Worm (Caenorhabditis elegans): ENCODE results near the gene R155.3.
A peak's percentile ranks its signal among the peaks of the same experiment; 100 is the strongest.

- TF ChIP-seq ceh-82 (tag; optimal IDR thresholded peaks at IDR 0.05) (no peak), hmg-1.1 (GFP tag; IDR thresholded peaks at IDR 0.05) (peak; percentile 96), nhr-76 (tag; optimal IDR thresholded peaks at IDR 0.05) (peak; percentile 89), attf-4 (tag; optimal IDR thresholded peaks at IDR 0.05) (no peak)
These were observed 51.4 kb downstream of the R155.3 start for ce11 chrIII:1925048-1925537.
